Worm (Caenorhabditis elegans) whole organism, L3 larva: ENCODE results near the gene T09A5.4.

Source experiments
- fkh-10 ChIP-seq: sonication (generic microtip); optimal IDR thresholded peaks from 2 replicates; lab custom pipeline; 2017; ENCODE audit warnings: missing biosample characterization, missing genetic modification reagents, missing genetic modification characterization
- jun-1 ChIP-seq: fragments of 150-350 bp; optimal IDR thresholded peaks from 2 replicates; lab custom pipeline; 2014; ENCODE audit warnings: missing biosample characterization, missing genetic modification reagents, missing genetic modification characterization
- lin-39 ChIP-seq: fragments of 150-350 bp; optimal IDR thresholded peaks from 2 replicates; lab custom pipeline; 2018; ENCODE audit warnings: missing biosample characterization, missing genetic modification reagents, missing genetic modification characterization
- nhr-11 ChIP-seq: fragments of 150-350 bp; optimal IDR thresholded peaks from 2 replicates; lab custom pipeline; 2014; ENCODE audit warnings: missing biosample characterization, missing genetic modification characterization
- nhr-25 ChIP-seq: sonication (generic microtip); optimal IDR thresholded peaks from 2 replicates; lab custom pipeline; 2017; ENCODE audit warnings: missing biosample characterization, missing genetic modification characterization
- ztf-11 ChIP-seq: fragments of 150-350 bp; optimal IDR thresholded peaks from 2 replicates; lab custom pipeline; 2014; ENCODE audit warnings: missing biosample characterization, missing genetic modification characterization

ce11 chrII:7810162-7810868 lies 35.7 kb upstream of the T09A5.4 start:
- TF ChIP-seq lin-39 (tag; lab: Kevin White, UChicago) (no peak), jun-1 (tag; lab: Kevin White, UChicago) (no peak), ztf-11 (tag; lab: Kevin White, UChicago) (no peak), nhr-25 (no peak), fkh-10 (GFP tag; lab: Kevin White, UChicago) (no peak), nhr-11 (tag; lab: Kevin White, UChicago) (no peak)
